Worm (Caenorhabditis elegans): ENCODE measurements around the gene srxa-19.

ce11 chrV:10149728-10150127 is 27.2 kb upstream of the srxa-19 start, which contains the start of gene srsx-27:
- TF ChIP-seq duxl-1 (tag; optimal IDR thresholded peaks at IDR 0.05; ENCODE audit: poor library complexity) (no peak), pha-4 (GFP tag; IDR thresholded peaks at IDR 0.05) (no peak), pha-4 (tag; optimal IDR thresholded peaks at IDR 0.05) (no peak), zip-2 (tag; optimal IDR thresholded peaks at IDR 0.05) (no peak), nhr-41 (GFP tag; IDR thresholded peaks at IDR 0.05) (no peak), zfp-3 (GFP tag; conservative IDR thresholded peaks at IDR 0.05) (no peak), nhr-6 (tag; optimal IDR thresholded peaks at IDR 0.05) (no peak), lin-15B (tag; optimal IDR thresholded peaks at IDR 0.05) (no peak), ama-1 (optimal IDR thresholded peaks at IDR 0.05) (no peak), skn-1 (tag; optimal IDR thresholded peaks at IDR 0.05) (no peak), lin-39 (tag; optimal IDR thresholded peaks at IDR 0.05) (no peak), D1046.2 (GFP tag; IDR thresholded peaks at IDR 0.05) (no peak), unc-62 (GFP tag; optimal IDR thresholded peaks at IDR 0.05 in 1 of 2) (no peak), unc-62 (tag; optimal IDR thresholded peaks at IDR 0.05) (no peak), aly-2 (tag; optimal IDR thresholded peaks at IDR 0.05) (no peak)
